Fruit fly (Drosophila melanogaster) whole organism, prepupa: ENCODE data around the gene Mer.

Experiments used
- Blimp-1 ChIP-seq: fragments of 200-800 bp; sonication (Bioruptor generic); optimal IDR thresholded peaks from 3 replicates; lab custom pipeline; 2017; ENCODE audit warnings: missing biosample characterization, missing genetic modification characterization, mild to moderate bottlenecking, moderate library complexity, missing genetic modification reagents
- CG10631 ChIP-seq: fragments of 200-800 bp; sonication (Bioruptor generic); optimal IDR thresholded peaks from 2 replicates; lab custom pipeline; 2016; ENCODE audit warnings: missing biosample characterization, missing genetic modification characterization
- CG10669 ChIP-seq: fragments of 200-800 bp; sonication (Bioruptor generic); optimal IDR thresholded peaks from 3 replicates; lab custom pipeline; 2018; ENCODE audit warnings: missing biosample characterization, mild to moderate bottlenecking, missing genetic modification characterization, moderate library complexity
- CG11294 ChIP-seq: fragments of 200-800 bp; sonication (Bioruptor generic); IDR thresholded peaks from 2 replicates; pipeline ENCODE4 v1.3.6; 2022; ENCODE audit warnings: missing biosample characterization, missing genetic modification characterization
- CG11762 ChIP-seq: fragments of 200-800 bp; sonication (Bioruptor generic); optimal IDR thresholded peaks from 3 replicates; lab custom pipeline; 2016; ENCODE audit warnings: missing biosample characterization, missing genetic modification characterization; ENCODE audit not compliant: insufficient read depth
- CG11902 ChIP-seq: fragments of 200-800 bp; sonication (Bioruptor generic); optimal IDR thresholded peaks from 3 replicates; lab custom pipeline; 2016; ENCODE audit warnings: missing biosample characterization, missing genetic modification characterization
- CG15336 ChIP-seq: fragments of 200-800 bp; sonication (Bioruptor generic); IDR thresholded peaks from 2 replicates; pipeline ENCODE4 v1.3.6; 2022; ENCODE audit warnings: missing biosample characterization, missing genetic modification characterization
- CG1621 ChIP-seq: fragments of 200-800 bp; sonication (Bioruptor generic); optimal IDR thresholded peaks from 3 replicates; lab custom pipeline; 2018; ENCODE audit warnings: missing biosample characterization, mild to moderate bottlenecking, missing genetic modification characterization
- CG16779 ChIP-seq: fragments of 200-800 bp; sonication (Bioruptor generic); optimal IDR thresholded peaks from 3 replicates; lab custom pipeline; 2017; ENCODE audit warnings: missing biosample characterization, mild to moderate bottlenecking, missing genetic modification characterization
- CG3032 ChIP-seq: fragments of 200-800 bp; optimal IDR thresholded peaks from 2 replicates; lab custom pipeline; 2019; ENCODE audit warnings: missing biosample characterization, mild to moderate bottlenecking, missing genetic modification characterization, moderate library complexity
- CG34406 ChIP-seq: fragments of 200-800 bp; sonication (Bioruptor generic); optimal IDR thresholded peaks from 3 replicates; lab custom pipeline; 2016; ENCODE audit warnings: missing biosample characterization, missing genetic modification characterization
- CG3919 ChIP-seq: fragments of 200-800 bp; sonication (Bioruptor generic); optimal IDR thresholded peaks from 3 replicates; lab custom pipeline; 2016; ENCODE audit warnings: missing biosample characterization, missing genetic modification characterization
- CG4318 ChIP-seq: fragments of 200-800 bp; sonication (Bioruptor generic); optimal IDR thresholded peaks from 3 replicates; lab custom pipeline; 2017; ENCODE audit warnings: missing biosample characterization, mild to moderate bottlenecking, missing genetic modification characterization
- CG6163 ChIP-seq: fragments of 200-800 bp; sonication (Bioruptor generic); IDR thresholded peaks from 3 replicates; pipeline ENCODE4 v1.3.6; 2022; ENCODE audit warnings: missing biosample characterization, missing genetic modification characterization
- CG6276 ChIP-seq: fragments of 200-800 bp; sonication (Bioruptor generic); optimal IDR thresholded peaks from 2 replicates; lab custom pipeline; 2017; ENCODE audit warnings: missing biosample characterization, mild to moderate bottlenecking, missing genetic modification characterization
- CG6792 ChIP-seq: fragments of 200-800 bp; sonication (Bioruptor generic); optimal IDR thresholded peaks from 3 replicates; lab custom pipeline; 2016; ENCODE audit warnings: missing biosample characterization, missing genetic modification characterization
- CG6854 ChIP-seq: fragments of 200-800 bp; sonication (Bioruptor generic); optimal IDR thresholded peaks from 2 replicates; lab custom pipeline; 2017; ENCODE audit warnings: missing biosample characterization, mild to moderate bottlenecking, missing genetic modification characterization
- CG8119 ChIP-seq: fragments of 200-800 bp; sonication (Bioruptor generic); IDR thresholded peaks from 3 replicates; pipeline ENCODE4 v1.3.6; 2022; ENCODE audit warnings: missing biosample characterization, missing genetic modification characterization
- CG9139 ChIP-seq: fragments of 200-800 bp; sonication (Bioruptor generic); optimal IDR thresholded peaks from 3 replicates; lab custom pipeline; 2017; ENCODE audit warnings: missing biosample characterization, mild to moderate bottlenecking, missing genetic modification characterization
- Eip78C ChIP-seq: fragments of 200-800 bp; sonication (Bioruptor generic); peaks from one replicate; lab custom pipeline; 2016; ENCODE audit warnings: missing biosample characterization, missing genetic modification characterization
- Ets96B ChIP-seq: fragments of 200-800 bp; optimal IDR thresholded peaks from 2 replicates; lab custom pipeline; 2019; ENCODE audit warnings: missing biosample characterization, mild to moderate bottlenecking, missing genetic modification characterization, moderate library complexity
- Gug ChIP-seq: fragments of 200-800 bp; sonication (Bioruptor generic); IDR thresholded peaks from 2 replicates; pipeline ENCODE4 v1.3.6; 2022; ENCODE audit warnings: missing biosample characterization, missing genetic modification characterization
- Hr38 ChIP-seq: sonication (Bioruptor generic); optimal IDR thresholded peaks from 2 replicates; lab custom pipeline; 2016; ENCODE audit warnings: missing biosample characterization, missing genetic modification characterization
- Hr39 ChIP-seq: fragments of 200-800 bp; sonication (Bioruptor generic); optimal IDR thresholded peaks from 2 replicates; lab custom pipeline; 2016; ENCODE audit warnings: missing biosample characterization, missing genetic modification characterization
- Hr4 ChIP-seq: fragments of 200-800 bp; sonication (Bioruptor generic); optimal IDR thresholded peaks from 3 replicates; lab custom pipeline; 2016; ENCODE audit warnings: missing biosample characterization, missing genetic modification characterization
- Lpt ChIP-seq: fragments of 200-800 bp; sonication (Bioruptor generic); optimal IDR thresholded peaks from 3 replicates; lab custom pipeline; 2016; ENCODE audit warnings: missing biosample characterization, missing genetic modification characterization
- OdsH ChIP-seq: fragments of 200-800 bp; sonication (Bioruptor generic); optimal IDR thresholded peaks from 3 replicates; lab custom pipeline; 2016; ENCODE audit warnings: missing biosample characterization, missing genetic modification characterization
- Sox102F ChIP-seq: fragments of 200-800 bp; sonication (Bioruptor generic); optimal IDR thresholded peaks from 2 replicates; lab custom pipeline; 2016; ENCODE audit warnings: missing biosample characterization, mild to moderate bottlenecking, missing genetic modification characterization
- Sox14 ChIP-seq: fragments of 200-800 bp; sonication (Bioruptor generic); optimal IDR thresholded peaks from 3 replicates; lab custom pipeline; 2016; ENCODE audit warnings: missing biosample characterization, missing genetic modification characterization
- Sox15 ChIP-seq: fragments of 200-800 bp; sonication (Bioruptor generic); optimal IDR thresholded peaks from 3 replicates; lab custom pipeline; 2016; ENCODE audit warnings: missing biosample characterization, missing genetic modification characterization
- achi ChIP-seq: fragments of 200-800 bp; sonication (Bioruptor generic); optimal IDR thresholded peaks from 3 replicates; lab custom pipeline; 2016; ENCODE audit warnings: missing biosample characterization, missing genetic modification characterization
- cyc ChIP-seq: fragments of 200-800 bp; sonication (Bioruptor generic); optimal IDR thresholded peaks from 3 replicates; lab custom pipeline; 2016; ENCODE audit warnings: missing biosample characterization, missing genetic modification characterization
- dac ChIP-seq: fragments of 200-800 bp; sonication (Bioruptor generic); optimal IDR thresholded peaks from 2 replicates; lab custom pipeline; 2017; ENCODE audit warnings: missing biosample characterization, mild to moderate bottlenecking, missing genetic modification characterization
- eg ChIP-seq: fragments of 200-800 bp; sonication (Bioruptor generic); IDR thresholded peaks from 3 replicates; pipeline ENCODE4 v1.3.6; 2022; ENCODE audit warnings: missing biosample characterization, missing genetic modification characterization
- esn ChIP-seq: fragments of 200-800 bp; sonication (Bioruptor generic); optimal IDR thresholded peaks from 2 replicates; lab custom pipeline; 2016; ENCODE audit warnings: missing biosample characterization, mild to moderate bottlenecking, missing genetic modification characterization, moderate library complexity
- fd59A ChIP-seq: fragments of 200-800 bp; sonication (Bioruptor generic); optimal IDR thresholded peaks from 2 replicates; lab custom pipeline; 2017; ENCODE audit warnings: missing biosample characterization, mild to moderate bottlenecking, missing genetic modification characterization, missing genetic modification reagents
- fkh ChIP-seq: fragments of 200-800 bp; sonication (Bioruptor generic); optimal IDR thresholded peaks from 3 replicates; lab custom pipeline; 2017; ENCODE audit warnings: missing biosample characterization, mild to moderate bottlenecking, missing genetic modification characterization, moderate library complexity
- lz ChIP-seq: fragments of 200-800 bp; sonication (Bioruptor generic); optimal IDR thresholded peaks from 3 replicates; lab custom pipeline; 2016; ENCODE audit warnings: missing biosample characterization, missing genetic modification characterization
- net ChIP-seq: fragments of 200-800 bp; sonication (Bioruptor generic); optimal IDR thresholded peaks from 3 replicates; lab custom pipeline; 2016; ENCODE audit warnings: missing biosample characterization, missing genetic modification characterization
- pdm3 ChIP-seq: fragments of 200-800 bp; sonication (Bioruptor generic); optimal IDR thresholded peaks from 3 replicates; lab custom pipeline; 2016; ENCODE audit warnings: missing biosample characterization, missing genetic modification characterization
- salr ChIP-seq, 2 experiments: fragments of 200-800 bp; sonication (Bioruptor generic); optimal IDR thresholded peaks; 3 replicates each; lab custom pipeline; 2016 to 2018; ENCODE audit warnings: missing biosample characterization in 2 of 2, missing genetic modification characterization in 2 of 2, mild to moderate bottlenecking in 1 of 2
- ss ChIP-seq, 2 experiments: fragments of 200-800 bp; sonication (Bioruptor generic); optimal IDR thresholded peaks; 2 replicates in 1 of 2; 3 replicates in 1 of 2; lab custom pipeline; 2017 to 2018; ENCODE audit warnings: mild to moderate bottlenecking in 2 of 2, missing biosample characterization in 2 of 2, missing genetic modification characterization in 2 of 2, moderate library complexity in 1 of 2
- svp ChIP-seq: fragments of 200-800 bp; sonication (Bioruptor generic); peaks from one replicate; lab custom pipeline; 2016; ENCODE audit warnings: missing biosample characterization, missing genetic modification characterization
- topi ChIP-seq: fragments of 200-800 bp; sonication (Bioruptor generic); optimal IDR thresholded peaks from 3 replicates; lab custom pipeline; 2016; ENCODE audit warnings: missing biosample characterization, missing genetic modification characterization
- vri ChIP-seq: fragments of 200-800 bp; sonication (Bioruptor generic); optimal IDR thresholded peaks from 3 replicates; lab custom pipeline; 2016; ENCODE audit warnings: missing biosample characterization, mild to moderate bottlenecking, missing genetic modification characterization

Gene Mer

DNA sequence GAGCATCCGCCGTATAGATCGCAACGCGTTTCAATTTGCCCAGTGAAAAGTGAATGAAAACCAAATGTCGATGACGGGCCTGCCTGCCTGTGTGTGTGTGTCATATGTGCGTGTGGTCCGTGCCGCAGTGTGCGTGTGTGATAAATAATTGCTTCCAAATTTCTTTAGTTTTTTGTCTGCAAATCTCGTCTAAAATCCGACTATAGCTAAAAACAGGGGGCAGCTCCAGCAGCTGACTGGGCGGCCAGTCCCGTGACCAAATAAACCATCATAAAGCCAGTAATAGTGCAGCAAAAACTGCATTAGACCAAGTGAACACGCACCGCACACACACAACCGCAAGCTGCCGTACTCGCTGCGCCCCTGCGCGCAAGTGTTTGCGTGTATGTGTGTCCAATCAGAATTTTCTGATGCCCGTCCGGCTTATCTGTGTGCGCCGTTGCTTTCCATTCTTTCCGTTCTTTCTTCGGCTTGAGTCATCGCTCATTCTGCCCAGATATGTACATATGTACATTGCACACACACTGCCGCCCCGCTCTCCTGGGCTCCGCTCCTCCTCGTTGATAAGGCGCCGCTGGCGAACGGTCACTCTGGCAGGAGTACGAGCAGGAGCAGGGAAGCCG lies 4.1 kb upstream of the Mer start (continued):
- TF ChIP-seq CG6854 = peak; percentile 10
- TF ChIP-seq Lpt (GFP tag; lab: Kevin White, UChicago) = no peak
- no peak for TF ChIP-seq CG3032 (tag; lab: Kevin White, UChicago)
- TF ChIP-seq OdsH = no peak

dm6 chrX:19696845-19697244 lies 3.5 kb upstream of the Mer start, which contains the start of gene Cdc42:
Cdc42 (plus strand) TSS chrX:19697091.
- peak; percentile 35 for TF ChIP-seq CG1621 (tag; lab: Kevin White, UChicago)
- TF ChIP-seq net (GFP tag; lab: Kevin White, UChicago) = no peak
- no peak for TF ChIP-seq fd59A (GFP tag; lab: Kevin White, UChicago)
- 0 out of 3 replicates have a peak, but pooled peaks have one; percentile 32 for TF ChIP-seq CG6163 (GFP tag; lab: Robert Waterston, UW)
- TF ChIP-seq Hr39 (GFP tag; lab: Kevin White, UChicago) = no peak
- no peak for TF ChIP-seq Sox102F (GFP tag; lab: Kevin White, UChicago)
- no peak for TF ChIP-seq fkh (GFP tag; lab: Kevin White, UChicago)
- no peak for TF ChIP-seq CG8119 (GFP tag; lab: Robert Waterston, UW)
- TF ChIP-seq CG6276 (GFP tag; lab: Kevin White, UChicago) = no peak

DNA sequence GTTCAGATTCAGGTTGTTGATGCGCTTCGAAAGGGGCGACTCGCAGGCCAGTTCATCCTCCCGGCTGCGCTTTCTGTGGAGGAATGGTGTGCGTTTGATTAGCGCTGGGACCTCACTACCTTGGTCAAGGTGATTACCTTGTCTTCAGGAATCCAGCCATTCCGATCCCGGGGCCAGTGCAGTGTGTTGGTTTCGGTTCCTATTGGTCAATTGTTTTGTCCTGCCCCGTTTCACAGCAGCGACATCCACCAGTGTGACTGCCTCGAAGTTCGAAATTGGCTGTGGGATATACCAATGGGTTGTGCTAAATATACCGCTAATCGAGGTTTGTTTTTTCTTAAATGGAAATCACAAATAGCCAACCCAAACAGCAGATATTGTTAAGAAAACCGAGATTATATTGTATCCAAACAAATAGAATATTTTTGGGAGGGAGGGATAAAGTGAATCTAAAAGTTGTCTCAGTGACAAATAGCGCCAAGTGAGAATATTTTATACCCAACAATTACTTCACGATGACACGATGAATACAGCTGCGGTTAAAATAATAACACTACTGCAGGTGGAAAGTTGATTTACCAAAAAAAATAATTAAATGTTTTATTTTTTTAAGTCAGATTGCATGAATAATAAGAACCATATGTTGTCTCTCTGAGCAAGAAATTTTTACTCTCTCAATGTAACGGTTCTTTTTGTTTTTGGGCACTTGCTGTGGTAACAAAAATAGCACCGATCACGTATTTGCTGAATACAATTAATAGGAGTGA lies 1.7 kb upstream of the Mer start, which contains the start of gene CG14229:
CG14229 (minus strand) TSS at position 459 of the 767 bp plus-strand sequence.
- TF ChIP-seq Blimp-1 (GFP tag; lab: Kevin White, UChicago) = no peak
- TF ChIP-seq Hr38 (GFP tag; lab: Kevin White, UChicago) = no peak
- peak; percentile 44 for TF ChIP-seq OdsH
- no peak for TF ChIP-seq ss (GFP tag; optimal IDR thresholded peaks at IDR 0.05; lab: Kevin White, UChicago)
- no peak for TF ChIP-seq Ets96B (tag; lab: Kevin White, UChicago)
- TF ChIP-seq CG10669 (GFP tag; lab: Kevin White, UChicago) = peak; percentile 5
- peak; percentile 34 for TF ChIP-seq CG6792 (GFP tag; lab: Kevin White, UChicago)
- no peak for TF ChIP-seq CG6276 (GFP tag; lab: Kevin White, UChicago)
- peak; percentile 56 for TF ChIP-seq pdm3 (GFP tag; lab: Kevin White, UChicago)
- TF ChIP-seq Hr4 (GFP tag; lab: Kevin White, UChicago) = peak; percentile 39
- TF ChIP-seq Lpt (GFP tag; lab: Kevin White, UChicago) = no peak
- no peak for TF ChIP-seq net (GFP tag; lab: Kevin White, UChicago)
- peak; percentile 38 for TF ChIP-seq Gug
- no peak for TF ChIP-seq CG6854
- no peak for TF ChIP-seq vri (GFP tag; lab: Kevin White, UChicago)
- TF ChIP-seq eg = peak; percentile 57; the same call in 2 of the 3 replicates
- no peak for TF ChIP-seq CG3919 (GFP tag; lab: Kevin White, UChicago)
- TF ChIP-seq cyc = peak; percentile 32
- TF ChIP-seq CG10631 (GFP tag; lab: Kevin White, UChicago) = peak; percentile 14
- peak; percentile 19 for TF ChIP-seq Sox15 (GFP tag; lab: Kevin White, UChicago)
- peak; percentile 39 for TF ChIP-seq lz (GFP tag; lab: Kevin White, UChicago)
- no peak for TF ChIP-seq CG9139
- no peak for TF ChIP-seq CG16779 (tag; lab: Kevin White, UChicago)
- peak; percentile 49 for TF ChIP-seq CG34406 (GFP tag; lab: Kevin White, UChicago)
- no peak for TF ChIP-seq CG11294 (GFP tag; lab: Robert Waterston, UW)
- TF ChIP-seq fd59A (GFP tag; lab: Kevin White, UChicago) = no peak
- no peak for TF ChIP-seq salr (GFP tag; optimal IDR thresholded peaks at IDR 0.05; lab: Kevin White, UChicago)
- peak; percentile 76 for TF ChIP-seq Eip78C
- TF ChIP-seq achi = peak; percentile 24
- TF ChIP-seq dac (GFP tag; lab: Kevin White, UChicago) = no peak
- TF ChIP-seq Hr39 (GFP tag; lab: Kevin White, UChicago) = peak; percentile 34
- peak; percentile 61 for TF ChIP-seq CG15336
- TF ChIP-seq topi (GFP tag; lab: Kevin White, UChicago) = peak; percentile 47
- TF ChIP-seq Sox14 (GFP tag; lab: Kevin White, UChicago) = peak; percentile 22
- TF ChIP-seq svp = no peak
- no peak for TF ChIP-seq CG11762 (GFP tag; lab: Kevin White, UChicago)
- no peak for TF ChIP-seq CG4318 (GFP tag; lab: Kevin White, UChicago)
- no peak for TF ChIP-seq CG11902 (GFP tag; lab: Kevin White, UChicago)
- TF ChIP-seq esn (GFP tag; lab: Kevin White, UChicago) = peak; percentile 28
